Worm (Caenorhabditis elegans): ENCODE results near the gene wht-4.

Gene wht-4

ce11 chrII:3244070-3244469 lies 34.7 kb upstream of the wht-4 start, which contains the start of gene C17F4.12:
Gene C17F4.12 (minus strand): TSS chrII:3244170.
- TF ChIP-seq nhr-43 (tag; optimal IDR thresholded peaks at IDR 0.05; ENCODE audit: poor library complexity, severe bottlenecking) (no peak), hmg-11 (tag; optimal IDR thresholded peaks at IDR 0.05) (no peak), unc-62 (GFP tag; optimal IDR thresholded peaks at IDR 0.05) (no peak), ama-1 (optimal IDR thresholded peaks at IDR 0.05) (no peak), fkh-2 (tag; optimal IDR thresholded peaks at IDR 0.05) (no peak), R02D3.7 (tag; optimal IDR thresholded peaks at IDR 0.05) (no peak), elt-3 (tag; optimal IDR thresholded peaks at IDR 0.05) (no peak), nhr-76 (tag; optimal IDR thresholded peaks at IDR 0.05) (no peak), lin-15B (tag; optimal IDR thresholded peaks at IDR 0.05) (no peak), nhr-237 (tag; optimal IDR thresholded peaks at IDR 0.05) (no peak)

- peak; percentile 50 for TF ChIP-seq elt-2 (tag; optimal IDR thresholded peaks at IDR 0.05)
- TF ChIP-seq nhr-77 (tag; optimal IDR thresholded peaks at IDR 0.05): peak; percentile 54
- no peak for TF ChIP-seq nhr-237 (tag; optimal IDR thresholded peaks at IDR 0.05)
- no peak for TF ChIP-seq egl-5 (tag; optimal IDR thresholded peaks at IDR 0.05)
- no peak for TF ChIP-seq ztf-4 (tag; optimal IDR thresholded peaks at IDR 0.05)
- peak; percentile 9 for TF ChIP-seq fos-1 (tag; optimal IDR thresholded peaks at IDR 0.05)
Observed at ce11 chrII:3244758-3245157, 34.0 kb upstream of the wht-4 start.

ce11 chrII:3245836-3246235 lies 32.9 kb upstream of the wht-4 start, which contains the start of gene C17F4.7:
Gene C17F4.7 (minus strand): TSS chrII:3246015.
- TF ChIP-seq pqm-1 (tag; optimal IDR thresholded peaks at IDR 0.05) (peak; percentile 96), elt-2 (tag; optimal IDR thresholded peaks at IDR 0.05) (peak; percentile 99), unc-62 (GFP tag; optimal IDR thresholded peaks at IDR 0.05) (no peak), aly-2 (tag; optimal IDR thresholded peaks at IDR 0.05) (no peak), hmg-11 (tag; optimal IDR thresholded peaks at IDR 0.05) (no peak), ztf-11 (tag; optimal IDR thresholded peaks at IDR 0.05) (no peak), nfya-1 (tag; optimal IDR thresholded peaks at IDR 0.05; ENCODE audit: insufficient read depth) (no peak), daf-12 (tag; optimal IDR thresholded peaks at IDR 0.05) (no peak), R02D3.7 (tag; optimal IDR thresholded peaks at IDR 0.05) (no peak), ceh-82 (tag; optimal IDR thresholded peaks at IDR 0.05) (no peak), jun-1 (tag; optimal IDR thresholded peaks at IDR 0.05) (peak; percentile 71)

- no peak for TF ChIP-seq nhr-67 (tag; optimal IDR thresholded peaks at IDR 0.05)
- no peak for TF ChIP-seq lsy-12 (tag; optimal IDR thresholded peaks at IDR 0.05)
- TF ChIP-seq egl-5 (tag; optimal IDR thresholded peaks at IDR 0.05): no peak
- TF ChIP-seq hmg-11 (tag; optimal IDR thresholded peaks at IDR 0.05): no peak
- no peak for TF ChIP-seq mml-1 (tag; optimal IDR thresholded peaks at IDR 0.05)
- TF ChIP-seq ztf-11 (tag; optimal IDR thresholded peaks at IDR 0.05): no peak
- no peak for TF ChIP-seq fkh-10 (GFP tag; optimal IDR thresholded peaks at IDR 0.05)
- TF ChIP-seq ZK546.5 (tag; optimal IDR thresholded peaks at IDR 0.05): no peak
- TF ChIP-seq mdl-1 (tag; optimal IDR thresholded peaks at IDR 0.05): no peak
- TF ChIP-seq daf-12 (tag; optimal IDR thresholded peaks at IDR 0.05): no peak
- no peak for TF ChIP-seq ceh-82 (tag; optimal IDR thresholded peaks at IDR 0.05)
- TF ChIP-seq ceh-16 (tag; optimal IDR thresholded peaks at IDR 0.05): no peak
Observed at ce11 chrII:3247556-3247955, 31.2 kb upstream of the wht-4 start.

- TF ChIP-seq nhr-77 (tag; optimal IDR thresholded peaks at IDR 0.05) (no peak), jun-1 (tag; optimal IDR thresholded peaks at IDR 0.05) (no peak), ZK546.5 (tag; optimal IDR thresholded peaks at IDR 0.05) (no peak), sea-2 (GFP tag; optimal IDR thresholded peaks at IDR 0.05) (no peak), R02D3.7 (tag; optimal IDR thresholded peaks at IDR 0.05) (no peak), nhr-12 (tag; optimal IDR thresholded peaks at IDR 0.05) (no peak), eor-1 (tag; optimal IDR thresholded peaks at IDR 0.05) (no peak), daf-12 (tag; optimal IDR thresholded peaks at IDR 0.05) (no peak), ceh-9 (tag; optimal IDR thresholded peaks at IDR 0.05) (no peak), nhr-43 (tag; optimal IDR thresholded peaks at IDR 0.05; ENCODE audit: poor library complexity, severe bottlenecking) (no peak), unc-62 (GFP tag; optimal IDR thresholded peaks at IDR 0.05) (no peak), zag-1 (tag; optimal IDR thresholded peaks at IDR 0.05) (no peak)
Observed at ce11 chrII:3248043-3248718, 30.6 kb upstream of the wht-4 start, which contains the start of the genes fbxc-50 and C17F4.2. Gene fbxc-50 (minus strand): TSS chrII:3248123. Gene C17F4.2 (plus strand): TSS chrII:3248668.
